Worm (Caenorhabditis elegans) whole organism, L1 larva: Measurements from ENCODE around the gene aars-1.

ENCODE experiments used
- C16A3.4 ChIP-seq: fragments of 150-350 bp; optimal IDR thresholded peaks from 2 replicates; lab custom pipeline; 2014; ENCODE audit warnings: missing biosample characterization, missing genetic modification characterization
- C34B4.2 ChIP-seq: sonication (generic microtip); optimal IDR thresholded peaks from 2 replicates; lab custom pipeline; 2017; ENCODE audit warnings: mild to moderate bottlenecking, missing genetic modification characterization, missing compliant biosample characterization
- Y116A8C.19 ChIP-seq: sonication (generic microtip); optimal IDR thresholded peaks from 2 replicates; lab custom pipeline; 2016; ENCODE audit warnings: missing compliant biosample characterization, missing genetic modification characterization, borderline replicate concordance
- aha-1 ChIP-seq: fragments of 150-350 bp; optimal IDR thresholded peaks from 2 replicates; lab custom pipeline; 2014; ENCODE audit warnings: missing biosample characterization, missing genetic modification characterization
- alr-1 ChIP-seq: fragments of 200-800 bp; sonication (Bioruptor generic); optimal IDR thresholded peaks from 2 replicates; lab custom pipeline; 2018; ENCODE audit warnings: borderline replicate concordance, mild to moderate bottlenecking, missing genetic modification characterization, missing compliant biosample characterization
- ama-1 ChIP-seq: fragments of 150-350 bp; optimal IDR thresholded peaks from 2 replicates; lab custom pipeline; 2014
- blmp-1 ChIP-seq: fragments of 150-350 bp; optimal IDR thresholded peaks from 2 replicates; lab custom pipeline; 2014; ENCODE audit warnings: missing biosample characterization, missing genetic modification characterization
- ceh-8 ChIP-seq: fragments of 200-800 bp; sonication (Bioruptor generic); optimal IDR thresholded peaks from 2 replicates; lab custom pipeline; 2018; ENCODE audit warnings: mild to moderate bottlenecking, missing genetic modification characterization, moderate library complexity, missing compliant biosample characterization
- ceh-88 ChIP-seq: fragments of 200-800 bp; sonication (Bioruptor generic); IDR thresholded peaks from 2 replicates; pipeline ENCODE4 v1.3.6; 2022; ENCODE audit warnings: missing genetic modification characterization, missing compliant biosample characterization
- ceh-90 ChIP-seq: sonication (generic microtip); optimal IDR thresholded peaks from 2 replicates; lab custom pipeline; 2016; ENCODE audit warnings: missing genetic modification characterization, missing compliant biosample characterization
- ces-1 ChIP-seq: fragments of 150-350 bp; optimal IDR thresholded peaks from 2 replicates; lab custom pipeline; 2014; ENCODE audit warnings: missing biosample characterization, missing genetic modification reagents, missing genetic modification characterization
- dpl-1 ChIP-seq, 3 experiments: fragments of 150-350 bp in 2 of 3; sonication (generic microtip) in 1 of 3; optimal IDR thresholded peaks; 2 replicates each; lab custom pipeline; 2014 to 2017; ENCODE audit warnings: missing biosample characterization in 3 of 3, missing genetic modification characterization in 3 of 3, missing genetic modification reagents in 3 of 3
- efl-1 ChIP-seq, 4 experiments: fragments of 150-350 bp; optimal IDR thresholded peaks in 3 of 4; peaks in 1 of 4; 1 replicate in 1 of 4; 2 replicates in 3 of 4; lab custom pipeline; 2014; ENCODE audit warnings: missing biosample characterization in 2 of 4, missing genetic modification characterization in 2 of 4, missing genetic modification reagents in 2 of 4
- efl-3 ChIP-seq: fragments of 200-800 bp; sonication (Bioruptor generic); optimal IDR thresholded peaks from 2 replicates; lab custom pipeline; 2018; ENCODE audit warnings: mild to moderate bottlenecking, missing genetic modification characterization, missing compliant biosample characterization
- elt-3 ChIP-seq, 6 experiments: fragments of 150-350 bp in 1 of 6; sonication (generic microtip); optimal IDR thresholded peaks; 2 replicates each; lab custom pipeline; 2017 to 2018; ENCODE audit warnings: missing biosample characterization in 6 of 6, missing genetic modification characterization in 6 of 6, inconsistent platforms in 1 of 6
- fkh-4 ChIP-seq: sonication (generic microtip); optimal IDR thresholded peaks from 2 replicates; lab custom pipeline; 2016; ENCODE audit warnings: missing compliant biosample characterization, missing genetic modification characterization, borderline replicate concordance
- fos-1 ChIP-seq: fragments of 150-350 bp; optimal IDR thresholded peaks from 2 replicates; lab custom pipeline; 2014; ENCODE audit warnings: missing biosample characterization, missing genetic modification characterization
- jun-1 ChIP-seq: fragments of 150-350 bp; optimal IDR thresholded peaks from 2 replicates; lab custom pipeline; 2014; ENCODE audit warnings: missing biosample characterization, missing genetic modification reagents, missing genetic modification characterization
- lin-14 ChIP-seq: fragments of 200-800 bp; sonication (Bioruptor generic); optimal IDR thresholded peaks from 2 replicates; lab custom pipeline; 2018; ENCODE audit warnings: mild to moderate bottlenecking, missing genetic modification characterization, moderate library complexity, missing compliant biosample characterization
- lin-15B ChIP-seq: fragments of 150-350 bp; sonication (generic microtip); optimal IDR thresholded peaks from 3 replicates; lab custom pipeline; 2014; ENCODE audit warnings: missing biosample characterization, missing genetic modification characterization
- lin-35 ChIP-seq, 2 experiments: fragments of 150-350 bp; optimal IDR thresholded peaks; 2 replicates each; lab custom pipeline; 2014; ENCODE audit warnings: missing biosample characterization in 2 of 2, missing genetic modification characterization in 2 of 2, missing genetic modification reagents in 2 of 2
- mab-9 ChIP-seq: fragments of 200-800 bp; sonication (Bioruptor generic); IDR thresholded peaks from 2 replicates; pipeline ENCODE4 v1.3.6; 2022; ENCODE audit warnings: missing genetic modification reagents, missing genetic modification characterization, missing compliant biosample characterization
- mdl-1 ChIP-seq, 2 experiments: fragments of 150-350 bp; optimal IDR thresholded peaks; 2 replicates each; lab custom pipeline; 2014 to 2017; ENCODE audit warnings: missing biosample characterization in 2 of 2, missing genetic modification characterization in 2 of 2, inconsistent platforms in 1 of 2
- mef-2 ChIP-seq: fragments of 150-350 bp; optimal IDR thresholded peaks from 2 replicates; lab custom pipeline; 2014; ENCODE audit warnings: missing biosample characterization, missing genetic modification characterization
- mep-1 ChIP-seq: fragments of 150-350 bp; optimal IDR thresholded peaks from 2 replicates; lab custom pipeline; 2014; ENCODE audit warnings: missing biosample characterization, missing genetic modification characterization
- nhr-12 ChIP-seq: sonication (generic microtip); optimal IDR thresholded peaks from 2 replicates; lab custom pipeline; 2017; ENCODE audit warnings: missing biosample characterization, missing genetic modification characterization
- nhr-20 ChIP-seq: sonication (generic microtip); optimal IDR thresholded peaks from 2 replicates; lab custom pipeline; 2016; ENCODE audit warnings: mild to moderate bottlenecking, missing genetic modification characterization, missing compliant biosample characterization
- nhr-237 ChIP-seq: fragments of 150-350 bp; optimal IDR thresholded peaks from 2 replicates; lab custom pipeline; 2014; ENCODE audit warnings: missing biosample characterization, missing genetic modification characterization
- nhr-71 ChIP-seq: sonication (generic microtip); optimal IDR thresholded peaks from 2 replicates; lab custom pipeline; 2016; ENCODE audit warnings: mild to moderate bottlenecking, missing genetic modification characterization, moderate library complexity, missing compliant biosample characterization
- nhr-76 ChIP-seq: sonication (generic microtip); optimal IDR thresholded peaks from 2 replicates; lab custom pipeline; 2017; ENCODE audit warnings: missing biosample characterization, missing genetic modification characterization
- nhr-77 ChIP-seq: fragments of 150-350 bp; optimal IDR thresholded peaks from 2 replicates; lab custom pipeline; 2014; ENCODE audit warnings: missing biosample characterization, missing genetic modification characterization
- nhr-84 ChIP-seq: sonication (generic microtip); optimal IDR thresholded peaks from 2 replicates; lab custom pipeline; 2017; ENCODE audit warnings: missing biosample characterization, missing genetic modification characterization
- nhr-85 ChIP-seq: sonication (generic microtip); peaks from one replicate; lab custom pipeline; 2016; ENCODE audit warnings: missing genetic modification characterization, inconsistent platforms, missing compliant biosample characterization
- nhr-90 ChIP-seq: sonication (generic microtip); optimal IDR thresholded peaks from 2 replicates; lab custom pipeline; 2016; ENCODE audit warnings: mild to moderate bottlenecking, missing genetic modification characterization, missing compliant biosample characterization; ENCODE audit not compliant: poor library complexity
- pag-3 ChIP-seq: sonication (generic microtip); optimal IDR thresholded peaks from 2 replicates; lab custom pipeline; 2017; ENCODE audit warnings: missing genetic modification characterization, mild to moderate bottlenecking, missing compliant biosample characterization, antibody characterized with exemption, borderline replicate concordance; ENCODE audit not compliant: insufficient read depth
- skn-1 ChIP-seq: fragments of 150-350 bp; optimal IDR thresholded peaks from 2 replicates; lab custom pipeline; 2014; ENCODE audit warnings: missing biosample characterization, missing genetic modification characterization
- snpc-4 ChIP-seq: fragments of 150-350 bp; optimal IDR thresholded peaks from 2 replicates; lab custom pipeline; 2014; ENCODE audit warnings: missing biosample characterization, missing genetic modification characterization
- snu-23 ChIP-seq: sonication (generic microtip); optimal IDR thresholded peaks from 2 replicates; lab custom pipeline; 2016; ENCODE audit warnings: missing genetic modification characterization, missing compliant biosample characterization
- sptf-1 ChIP-seq: fragments of 150-350 bp; optimal IDR thresholded peaks from 2 replicates; lab custom pipeline; 2014; ENCODE audit warnings: missing biosample characterization, missing genetic modification characterization
- sup-37 ChIP-seq: fragments of 200-800 bp; sonication (Bioruptor generic); optimal IDR thresholded peaks from 2 replicates; lab custom pipeline; 2018; ENCODE audit warnings: mild to moderate bottlenecking, missing genetic modification characterization, missing compliant biosample characterization
- tbx-2 ChIP-seq: sonication (generic microtip); optimal IDR thresholded peaks from 2 replicates; lab custom pipeline; 2016; ENCODE audit warnings: missing genetic modification characterization, missing compliant biosample characterization
- tlp-1 ChIP-seq: fragments of 150-350 bp; optimal IDR thresholded peaks from 2 replicates; lab custom pipeline; 2014; ENCODE audit warnings: missing biosample characterization, missing genetic modification characterization
- unc-130 ChIP-seq: fragments of 150-350 bp; optimal IDR thresholded peaks from 2 replicates; lab custom pipeline; 2017; ENCODE audit warnings: missing biosample characterization, missing genetic modification characterization, inconsistent platforms
- unc-98 ChIP-seq: fragments of 200-800 bp; sonication (Bioruptor generic); IDR thresholded peaks from 2 replicates; pipeline ENCODE4 v1.3.6; 2022; ENCODE audit warnings: missing genetic modification characterization, missing compliant biosample characterization
- xbp-1 ChIP-seq: sonication (generic microtip); optimal IDR thresholded peaks from 2 replicates; lab custom pipeline; 2016; ENCODE audit warnings: missing genetic modification characterization, missing compliant biosample characterization

Gene aars-1

ce11 chrII:11472542-11472941 is 8.2 kb upstream of the aars-1 start:
- TF ChIP-seq lin-14 (GFP tag; lab: Kevin White, UChicago), result peak; percentile 59
- TF ChIP-seq mef-2 (tag; lab: Kevin White, UChicago), result no peak
- TF ChIP-seq Y116A8C.19 (tag; lab: Kevin White, UChicago), result no peak
- TF ChIP-seq aha-1 (tag; lab: Kevin White, UChicago), result no peak
- TF ChIP-seq ceh-8 (GFP tag; lab: Kevin White, UChicago), result no peak
- TF ChIP-seq unc-98, result no peak
- no peak for TF ChIP-seq jun-1 (tag; lab: Kevin White, UChicago)
- TF ChIP-seq mdl-1 (tag; optimal IDR thresholded peaks at IDR 0.05; lab: Kevin White, UChicago), result peak in 1 of 2 experiments; percentile 71
- no peak for TF ChIP-seq C16A3.4 (tag; lab: Kevin White, UChicago)
- TF ChIP-seq ama-1 (lab: Kevin White, UChicago), result no peak
- TF ChIP-seq sptf-1 (tag; lab: Kevin White, UChicago), result no peak
- no peak for TF ChIP-seq mab-9
- TF ChIP-seq fkh-4, result no peak
- TF ChIP-seq nhr-84 (tag; lab: Kevin White, UChicago), result no peak
- TF ChIP-seq lin-15B (tag; lab: Kevin White, UChicago), result no peak
- TF ChIP-seq mep-1 (tag; lab: Kevin White, UChicago), result no peak
- no peak for TF ChIP-seq ceh-88 (GFP tag; lab: Robert Waterston, UW)
- TF ChIP-seq skn-1 (tag; lab: Kevin White, UChicago), result no peak
- TF ChIP-seq nhr-237 (tag; lab: Kevin White, UChicago), result no peak
- peak; percentile 31 for TF ChIP-seq snu-23 (GFP tag; lab: Kevin White, UChicago)
- peak; percentile 2 for TF ChIP-seq tbx-2
- TF ChIP-seq lin-35 (GFP tag; optimal IDR thresholded peaks at IDR 0.05; lab: Kevin White, UChicago), result peak in 1 of 2 experiments; percentile 56
- TF ChIP-seq nhr-76 (tag; lab: Kevin White, UChicago), result no peak
- TF ChIP-seq pag-3 (tag; lab: Kevin White, UChicago), result no peak
- no peak for TF ChIP-seq nhr-12 (tag; lab: Kevin White, UChicago)
- TF ChIP-seq elt-3 (tag; optimal IDR thresholded peaks at IDR 0.05; lab: Kevin White, UChicago), result peak; percentile 2 to 93 (median 73)
- TF ChIP-seq C34B4.2, result no peak
- peak; percentile 97 for TF ChIP-seq blmp-1 (tag; lab: Kevin White, UChicago)
- no peak for TF ChIP-seq efl-1 (optimal IDR thresholded peaks at IDR 0.05; lab: Kevin White, UChicago)
- TF ChIP-seq efl-1 (GFP tag; optimal IDR thresholded peaks at IDR 0.05 in 1 of 2; lab: Kevin White, UChicago), result no peak
- TF ChIP-seq ceh-90 (tag; lab: Kevin White, UChicago), result no peak
- TF ChIP-seq snpc-4, result no peak
- peak; percentile 48 for TF ChIP-seq nhr-71 (tag; lab: Kevin White, UChicago)
- TF ChIP-seq fos-1 (tag; lab: Kevin White, UChicago), result no peak
- TF ChIP-seq tlp-1 (tag; lab: Kevin White, UChicago), result no peak
- TF ChIP-seq nhr-77 (tag; lab: Kevin White, UChicago), result no peak
- TF ChIP-seq xbp-1 (tag; lab: Kevin White, UChicago), result no peak
- no peak for TF ChIP-seq alr-1 (tag; lab: Kevin White, UChicago)
- TF ChIP-seq nhr-20, result peak; percentile 65
- no peak for TF ChIP-seq sup-37 (GFP tag; lab: Kevin White, UChicago)
- peak; percentile 13 for TF ChIP-seq nhr-90 (tag; lab: Kevin White, UChicago)
- peak in 1 of 3 experiments; percentile 30 for TF ChIP-seq dpl-1 (GFP tag; optimal IDR thresholded peaks at IDR 0.05; lab: Kevin White, UChicago)
- peak; percentile 22 for TF ChIP-seq unc-130 (tag; lab: Kevin White, UChicago)
- no peak for TF ChIP-seq efl-3 (GFP tag; lab: Kevin White, UChicago)
- peak; percentile 72 for TF ChIP-seq nhr-85 (tag; lab: Kevin White, UChicago)
- no peak for TF ChIP-seq ces-1
